Worm (Caenorhabditis elegans) whole organism, L3 larva: ENCODE results near the gene H28G03.2.

ENCODE experiments used
- aly-2 ChIP-seq: fragments of 150-350 bp; optimal IDR thresholded peaks from 2 replicates; lab custom pipeline; 2014; ENCODE audit warnings: missing biosample characterization, missing genetic modification characterization
- daf-12 ChIP-seq: fragments of 150-350 bp; optimal IDR thresholded peaks from 2 replicates; lab custom pipeline; 2014; ENCODE audit warnings: missing biosample characterization, missing genetic modification reagents, missing genetic modification characterization
- lin-15B ChIP-seq: fragments of 150-350 bp; optimal IDR thresholded peaks from 2 replicates; lab custom pipeline; 2014; ENCODE audit warnings: missing biosample characterization, missing genetic modification characterization
- lin-39 ChIP-seq: fragments of 150-350 bp; optimal IDR thresholded peaks from 2 replicates; lab custom pipeline; 2018; ENCODE audit warnings: missing biosample characterization, missing genetic modification reagents, missing genetic modification characterization
- mml-1 ChIP-seq: fragments of 150-350 bp; sonication (generic microtip); optimal IDR thresholded peaks from 3 replicates; lab custom pipeline; 2014; ENCODE audit warnings: missing biosample characterization, missing genetic modification characterization
- nhr-237 ChIP-seq: fragments of 150-350 bp; optimal IDR thresholded peaks from 2 replicates; lab custom pipeline; 2014; ENCODE audit warnings: missing biosample characterization, missing genetic modification characterization
- sea-2 ChIP-seq: fragments of 150-350 bp; sonication (generic microtip); optimal IDR thresholded peaks from 4 replicates; lab custom pipeline; 2014; ENCODE audit warnings: missing biosample characterization, missing genetic modification reagents, missing genetic modification characterization
- unc-39 ChIP-seq: sonication (generic microtip); optimal IDR thresholded peaks from 4 replicates; lab custom pipeline; 2017; ENCODE audit warnings: missing biosample characterization, missing genetic modification characterization
- unc-62 ChIP-seq: fragments of 150-350 bp; sonication (generic microtip); optimal IDR thresholded peaks from 4 replicates; lab custom pipeline; 2014; ENCODE audit warnings: missing biosample characterization, missing genetic modification reagents, missing genetic modification characterization

DNA sequence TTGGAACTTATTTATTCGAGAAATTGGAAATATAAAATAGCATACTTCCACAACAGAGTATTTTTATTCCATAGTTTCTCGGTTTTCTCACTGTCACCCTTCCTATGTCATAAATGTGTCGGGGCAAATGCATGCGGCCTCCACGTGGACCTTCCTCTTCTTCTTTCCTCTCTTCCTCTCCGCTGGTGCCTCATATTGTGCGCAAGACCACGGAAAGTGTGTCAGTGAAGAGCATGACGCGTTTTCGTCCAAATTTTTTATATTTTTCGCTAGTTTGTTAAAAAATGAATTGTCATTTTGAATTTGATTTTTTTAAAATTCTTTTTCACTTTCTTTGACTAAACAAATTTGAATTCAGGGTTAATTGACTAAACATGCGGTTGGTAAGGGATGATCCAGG lies 40.5 kb upstream of the H28G03.2 start, which contains the start of gene mans-3:
- TF ChIP-seq daf-12 (tag; lab: Kevin White, UChicago) (no peak), sea-2 (no peak), lin-39 (peak; percentile 73), mml-1 (peak; percentile 93), lin-15B (peak; percentile 73), nhr-237 (tag; lab: Kevin White, UChicago) (no peak), aly-2 (tag; lab: Kevin White, UChicago) (no peak), unc-39 (tag; lab: Kevin White, UChicago) (no peak), unc-62 (GFP tag; lab: Kevin White, UChicago) (peak; percentile 58)
